Fruit fly (Drosophila melanogaster): ENCODE results near the gene ncd.

ncd gene

DNA sequence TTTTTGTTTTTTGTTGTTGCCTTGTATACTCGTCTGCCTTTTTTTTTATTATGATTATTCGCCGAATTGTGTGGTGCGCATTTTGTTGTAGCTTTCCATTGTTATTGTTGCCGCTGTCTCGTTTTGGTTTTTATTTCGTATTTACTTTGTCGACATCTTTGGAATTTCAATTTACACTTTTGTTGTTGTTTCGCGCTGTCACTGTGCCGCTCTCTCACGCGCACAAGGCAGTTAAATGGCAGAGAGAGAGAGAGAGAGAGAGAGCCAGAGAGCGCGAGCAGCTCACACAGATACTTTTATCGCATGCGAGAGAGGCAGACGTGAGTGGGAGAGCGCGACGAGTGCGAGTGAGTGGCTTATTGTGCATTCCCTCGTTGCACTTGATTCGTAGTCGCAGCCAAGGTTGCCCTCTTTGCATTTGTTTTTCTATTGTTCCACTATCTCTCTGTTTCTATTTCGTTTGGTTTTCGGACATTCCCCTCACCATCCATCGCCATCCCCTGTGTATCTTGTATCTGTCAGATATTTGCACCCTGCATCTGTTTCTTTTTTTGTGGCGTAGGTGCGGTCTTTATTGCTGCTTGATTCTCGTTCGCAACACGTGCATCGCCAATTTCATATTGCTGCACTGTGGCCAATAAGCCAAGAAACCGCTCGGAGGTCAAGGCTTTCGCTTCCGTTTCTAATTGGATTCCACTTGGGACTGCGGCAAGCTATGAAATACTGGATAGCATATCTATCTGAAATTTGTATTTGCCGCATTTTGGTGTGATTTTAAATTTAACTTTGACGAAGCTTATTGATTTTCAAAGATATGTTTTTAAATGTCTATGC, 32.4 kb downstream of the ncd start (continued):
- TF ChIP-seq nerfin-2 (GFP tag; IDR thresholded peaks at IDR 0.05; ENCODE audit: partially characterized antibody) (no peak), nmo (GFP tag; optimal IDR thresholded peaks at IDR 0.05) (no peak), CG6791 (GFP tag; IDR thresholded peaks at IDR 0.05; ENCODE audit: partially characterized antibody) (peak; percentile 19; the same call in 1 of the 3 replicates), CG13287 (GFP tag; IDR thresholded peaks at IDR 0.05; ENCODE audit: partially characterized antibody) (peak; percentile 50; the same call in 1 of the 2 replicates), crol (GFP tag; IDR thresholded peaks at IDR 0.05) (peak; percentile 70; the same call in 1 of the 2 replicates), ac (GFP tag; optimal IDR thresholded peaks at IDR 0.05) (no peak), B-H2 (GFP tag; optimal IDR thresholded peaks at IDR 0.05) (peak; percentile 23), Ptx1 (GFP tag; IDR thresholded peaks at IDR 0.05) (no peak), bsh (GFP tag; optimal IDR thresholded peaks at IDR 0.05) (peak in 1 of 2 experiments; percentile 9), Aef1 (GFP tag; IDR thresholded peaks at IDR 0.05) (no peak), sr (GFP tag; IDR thresholded peaks at IDR 0.05) (no peak), pfk (GFP tag; optimal IDR thresholded peaks at IDR 0.05) (peak; percentile 48), da (GFP tag; optimal IDR thresholded peaks at IDR 0.05) (no peak), CG6175 (GFP tag; IDR thresholded peaks at IDR 0.05) (no peak), sqz (GFP tag; optimal IDR thresholded peaks at IDR 0.05) (peak; percentile 54), Trl (optimal IDR thresholded peaks at IDR 0.05) (peak; percentile 100), Trl (GFP tag; optimal IDR thresholded peaks at IDR 0.05) (peak; percentile 65), Stat92E (GFP tag; optimal IDR thresholded peaks at IDR 0.05) (peak in 1 of 3 experiments; percentile 15), D (optimal IDR thresholded peaks at IDR 0.05) (peak; percentile 87), D (GFP tag; optimal IDR thresholded peaks at IDR 0.05) (no peak), Antp (GFP tag; optimal IDR thresholded peaks at IDR 0.05) (no peak), CG10274 (GFP tag; optimal IDR thresholded peaks at IDR 0.05) (no peak), CG5953 (GFP tag; IDR thresholded peaks at IDR 0.05) (no peak), Nf-YC (tag; optimal IDR thresholded peaks at IDR 0.05) (no peak), MBD-R2 (GFP tag; IDR thresholded peaks at IDR 0.05) (no peak)

dm6 chr3R:29773833-29774324, 33.0 kb downstream of the ncd start:
- TF ChIP-seq kni (GFP tag; optimal IDR thresholded peaks at IDR 0.05) (no peak), CG16815 (GFP tag; optimal IDR thresholded peaks at IDR 0.05) (peak; percentile 77), bigmax (GFP tag; optimal IDR thresholded peaks at IDR 0.05) (no peak), Myb (GFP tag; optimal IDR thresholded peaks at IDR 0.05) (peak; percentile 56), BEAF-32 (GFP tag; optimal IDR thresholded peaks at IDR 0.05) (no peak), slou (GFP tag; optimal IDR thresholded peaks at IDR 0.05) (peak; percentile 64), corto (GFP tag; optimal IDR thresholded peaks at IDR 0.05) (no peak), Stat92E (GFP tag; optimal IDR thresholded peaks at IDR 0.05) (no peak), Side (GFP tag; optimal IDR thresholded peaks at IDR 0.05) (peak; percentile 34), ftz-f1 (GFP tag; optimal IDR thresholded peaks at IDR 0.05) (no peak), sima (GFP tag; optimal IDR thresholded peaks at IDR 0.05) (no peak), Mes4 (GFP tag; optimal IDR thresholded peaks at IDR 0.05) (peak; percentile 61), fd96Cb (tag; optimal IDR thresholded peaks at IDR 0.05) (peak; percentile 68), phol (tag; optimal IDR thresholded peaks at IDR 0.05) (peak; percentile 67), crol (GFP tag; IDR thresholded peaks at IDR 0.05) (no peak), vfl (GFP tag; optimal IDR thresholded peaks at IDR 0.05) (peak; percentile 64), CG6765 (GFP tag; optimal IDR thresholded peaks at IDR 0.05) (peak; percentile 59), hth (optimal IDR thresholded peaks at IDR 0.05) (no peak), sd (tag; optimal IDR thresholded peaks at IDR 0.05) (no peak), mld (GFP tag; IDR thresholded peaks at IDR 0.05; ENCODE audit: partially characterized antibody) (no peak), Camta (GFP tag; optimal IDR thresholded peaks at IDR 0.05) (peak; percentile 45), so (GFP tag; IDR thresholded peaks at IDR 0.05) (peak; percentile 57; the same call in 2 of the 3 replicates), wek (GFP tag; optimal IDR thresholded peaks at IDR 0.05) (peak; percentile 0), gce (GFP tag; IDR thresholded peaks at IDR 0.05) (no peak), CrebB (tag; optimal IDR thresholded peaks at IDR 0.05) (peak; percentile 70), pfk (GFP tag; optimal IDR thresholded peaks at IDR 0.05) (no peak), chif (GFP tag; optimal IDR thresholded peaks at IDR 0.05) (peak; percentile 48 to 72)

Measured in whole organism, embryonic.